Worm (Caenorhabditis elegans): ENCODE measurements around the gene arrd-2.

The arrd-2 gene

DNA sequence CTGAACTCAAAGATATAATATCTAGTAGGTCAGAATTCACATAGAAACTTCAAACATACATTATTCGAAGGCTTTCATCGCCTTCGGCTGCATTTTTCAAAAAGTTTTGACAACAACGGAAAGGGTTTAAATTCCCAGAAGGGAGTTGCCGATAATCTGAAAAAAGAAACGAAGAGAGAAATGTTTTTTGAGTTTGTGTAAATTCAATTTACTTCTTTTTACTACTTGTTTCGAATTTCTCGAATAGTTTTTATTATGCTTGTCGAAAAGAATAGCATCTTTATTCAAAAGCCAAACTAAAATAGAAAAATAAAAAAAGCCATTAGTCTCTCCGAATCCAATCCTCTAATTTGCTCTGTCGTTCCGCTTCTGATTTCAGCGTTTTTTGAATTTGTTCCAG lies 23.6 kb downstream of the arrd-2 start:
- TF ChIP-seq F49E8.2 (tag; optimal IDR thresholded peaks at IDR 0.05; ENCODE audit: insufficient read depth) = no peak
- TF ChIP-seq nfya-2 (GFP tag; IDR thresholded peaks at IDR 0.05) = no peak
- no peak for TF ChIP-seq snpc-3.4 (tag; optimal IDR thresholded peaks at IDR 0.05)
- no peak for TF ChIP-seq unc-62 (GFP tag; optimal IDR thresholded peaks at IDR 0.05)
- TF ChIP-seq madf-10 (tag; optimal IDR thresholded peaks at IDR 0.05) = no peak
- no peak for TF ChIP-seq repo-1 (tag; optimal IDR thresholded peaks at IDR 0.05)
- TF ChIP-seq lin-35 (GFP tag; optimal IDR thresholded peaks at IDR 0.05) = no peak
- no peak for TF ChIP-seq nhr-80 (tag; optimal IDR thresholded peaks at IDR 0.05)
- TF ChIP-seq rpc-1 (optimal IDR thresholded peaks at IDR 0.05) = no peak
- no peak for TF ChIP-seq rpc-1 (tag; optimal IDR thresholded peaks at IDR 0.05)
- no peak for TF ChIP-seq pbrm-1 (GFP tag; IDR thresholded peaks at IDR 0.05)
- TF ChIP-seq sea-2 (GFP tag; IDR thresholded peaks at IDR 0.05) = no peak

- no peak for TF ChIP-seq die-1 (tag; optimal IDR thresholded peaks at IDR 0.05)
- TF ChIP-seq tbx-9 (tag; optimal IDR thresholded peaks at IDR 0.05; ENCODE audit: borderline replicate concordance) = no peak
- TF ChIP-seq egl-18 (GFP tag; IDR thresholded peaks at IDR 0.05) = no peak
- no peak for TF ChIP-seq nhr-80 (tag; optimal IDR thresholded peaks at IDR 0.05)
- no peak for TF ChIP-seq nhr-120 (GFP tag; IDR thresholded peaks at IDR 0.05)
These were observed 26.0 kb downstream of the arrd-2 start, which contains the start of gene kin-15 for ce11 chrII:9433609-9434008. kin-15 (minus strand) TSS chrII:9433709.

- TF ChIP-seq F57C9.4 (tag; optimal IDR thresholded peaks at IDR 0.05) (no peak), die-1 (tag; optimal IDR thresholded peaks at IDR 0.05) (no peak), ztf-26 (tag; optimal IDR thresholded peaks at IDR 0.05) (no peak), chd-7 (tag; optimal IDR thresholded peaks at IDR 0.05) (no peak), lir-1 (GFP tag; conservative IDR thresholded peaks at IDR 0.05) (no peak)
These were observed 28.4 kb downstream of the arrd-2 start, which contains the start of gene kin-16 for ce11 chrII:9436009-9436408. kin-16 (minus strand) TSS chrII:9436109.

- TF ChIP-seq fkh-3 (tag; optimal IDR thresholded peaks at IDR 0.05) = no peak
- TF ChIP-seq tlf-1 (GFP tag; optimal IDR thresholded peaks at IDR 0.05) = no peak
- no peak for TF ChIP-seq nhr-27 (tag; optimal IDR thresholded peaks at IDR 0.05)
- TF ChIP-seq lsl-1 (GFP tag; optimal IDR thresholded peaks at IDR 0.05) = no peak
- TF ChIP-seq B0035.1 (tag; optimal IDR thresholded peaks at IDR 0.05) = no peak
These were observed 30.7 kb downstream of the arrd-2 start, which contains the start of gene chil-13 for ce11 chrII:9438227-9438626. chil-13 (minus strand) TSS chrII:9438327.

ce11 chrII:9438853-9439252 lies 31.3 kb downstream of the arrd-2 start:
- no peak for TF ChIP-seq nfya-2 (GFP tag; IDR thresholded peaks at IDR 0.05)
- TF ChIP-seq unc-130 (GFP tag; optimal IDR thresholded peaks at IDR 0.05) = no peak
- no peak for TF ChIP-seq fkh-3 (tag; optimal IDR thresholded peaks at IDR 0.05)
- no peak for TF ChIP-seq pbrm-1 (GFP tag; IDR thresholded peaks at IDR 0.05)
- no peak for TF ChIP-seq ztf-6 (GFP tag; IDR thresholded peaks at IDR 0.05)
- no peak for TF ChIP-seq somi-1 (GFP tag; optimal IDR thresholded peaks at IDR 0.05)
- TF ChIP-seq hlh-12 (tag; optimal IDR thresholded peaks at IDR 0.05) = no peak
- TF ChIP-seq madf-6 (GFP tag; IDR thresholded peaks at IDR 0.05) = no peak
- TF ChIP-seq C06A6.2 (GFP tag; conservative IDR thresholded peaks at IDR 0.05) = no peak
- TF ChIP-seq mes-4 (tag; optimal IDR thresholded peaks at IDR 0.05) = no peak
- TF ChIP-seq hmg-1.2 (GFP tag; IDR thresholded peaks at IDR 0.05) = no peak
- no peak for TF ChIP-seq die-1 (tag; optimal IDR thresholded peaks at IDR 0.05)
- TF ChIP-seq ztf-18 (tag; optimal IDR thresholded peaks at IDR 0.05) = no peak
- TF ChIP-seq hlh-26 (GFP tag; conservative IDR thresholded peaks at IDR 0.05) = no peak
- no peak for TF ChIP-seq let-607 (tag; optimal IDR thresholded peaks at IDR 0.05)

All from whole organism, young adult.